Worm (Caenorhabditis elegans): Measurements from ENCODE around the gene tba-4.

- TF ChIP-seq fos-1 (tag; optimal IDR thresholded peaks at IDR 0.05) (no peak), nhr-76 (tag; optimal IDR thresholded peaks at IDR 0.05) (no peak), unc-62 (GFP tag; optimal IDR thresholded peaks at IDR 0.05) (no peak), elt-3 (tag; optimal IDR thresholded peaks at IDR 0.05) (no peak), lin-39 (tag; optimal IDR thresholded peaks at IDR 0.05) (peak; percentile 65), jun-1 (tag; optimal IDR thresholded peaks at IDR 0.05) (no peak), snpc-4 (tag; optimal IDR thresholded peaks at IDR 0.05) (peak; percentile 20), nhr-11 (tag; optimal IDR thresholded peaks at IDR 0.05) (no peak), ztf-11 (tag; optimal IDR thresholded peaks at IDR 0.05) (no peak)
These were observed 28.3 kb downstream of the tba-4 start for ce11 chrII:10946848-10947247.

Measured in whole organism, L3 larva.